Fruit fly (Drosophila melanogaster) whole organism, embryonic: Measurements from ENCODE around the gene bol.

ENCODE experiments used
- Adf1 ChIP-seq: fragments of 200-800 bp; sonication (Bioruptor generic); IDR thresholded peaks from 2 replicates; pipeline ENCODE4 v1.3.6; 2022; ENCODE audit warnings: missing biosample characterization, missing genetic modification characterization
- Awh ChIP-seq: fragments of 200-800 bp; sonication (Bioruptor generic); IDR thresholded peaks from 2 replicates; pipeline ENCODE4, ENCODE4 v1.3.6; 2022; ENCODE audit warnings: missing biosample characterization, missing genetic modification characterization
- CG11085 ChIP-seq: fragments of 200-800 bp; sonication (Bioruptor generic); IDR thresholded peaks from 2 replicates; pipeline ENCODE4 v1.3.6; 2022; ENCODE audit warnings: missing biosample characterization, missing genetic modification characterization
- CG11696 ChIP-seq: fragments of 200-800 bp; sonication (Bioruptor generic); IDR thresholded peaks from 2 replicates; pipeline ENCODE4 v1.3.6; 2022; ENCODE audit warnings: missing biosample characterization, missing genetic modification characterization
- CG11723 ChIP-seq: fragments of 200-800 bp; sonication (Bioruptor generic); optimal IDR thresholded peaks from 2 replicates; lab custom pipeline; 2017; ENCODE audit warnings: missing biosample characterization, mild to moderate bottlenecking, missing genetic modification characterization
- CG1233 ChIP-seq: fragments of 200-800 bp; sonication (Bioruptor generic); optimal IDR thresholded peaks from 4 replicates; lab custom pipeline; 2018; ENCODE audit warnings: missing biosample characterization, mild to moderate bottlenecking, missing genetic modification characterization
- CG12942 ChIP-seq: fragments of 200-800 bp; sonication (Bioruptor generic); optimal IDR thresholded peaks from 3 replicates; lab custom pipeline; 2016; ENCODE audit warnings: missing biosample characterization, missing genetic modification characterization
- CG13296 ChIP-seq: fragments of 200-800 bp; sonication (Bioruptor generic); optimal IDR thresholded peaks from 3 replicates; lab custom pipeline; 2018; ENCODE audit warnings: missing biosample characterization, mild to moderate bottlenecking, missing genetic modification characterization
- CG14710 ChIP-seq: fragments of 200-800 bp; sonication (Bioruptor generic); optimal IDR thresholded peaks from 3 replicates; lab custom pipeline; 2019; ENCODE audit warnings: missing biosample characterization, mild to moderate bottlenecking, missing genetic modification characterization, moderate library complexity
- CG15696 ChIP-seq: fragments of 200-800 bp; sonication (Bioruptor generic); optimal IDR thresholded peaks from 2 replicates; lab custom pipeline; 2019; ENCODE audit warnings: missing biosample characterization, mild to moderate bottlenecking, missing genetic modification characterization, moderate library complexity
- CG17361 ChIP-seq: fragments of 200-800 bp; sonication (Bioruptor generic); IDR thresholded peaks from 3 replicates; pipeline ENCODE4 v1.3.6; 2022; ENCODE audit warnings: missing biosample characterization, missing genetic modification characterization
- CG1792 ChIP-seq: fragments of 200-800 bp; sonication (Bioruptor generic); optimal IDR thresholded peaks from 2 replicates; lab custom pipeline; 2016; ENCODE audit warnings: missing biosample characterization, missing genetic modification characterization
- CG18476 ChIP-seq: fragments of 200-800 bp; sonication (Bioruptor generic); optimal IDR thresholded peaks from 2 replicates; lab custom pipeline; 2016; ENCODE audit warnings: missing biosample characterization, mild to moderate bottlenecking, missing genetic modification characterization
- CG3847 ChIP-seq: fragments of 200-800 bp; sonication (Bioruptor generic); IDR thresholded peaks from 2 replicates; pipeline ENCODE4 v1.3.6; 2022; ENCODE audit warnings: missing biosample characterization, missing genetic modification characterization
- CG4404 ChIP-seq: fragments of 200-800 bp; sonication (Bioruptor generic); IDR thresholded peaks from 2 replicates; pipeline ENCODE4 v1.3.6; 2022; ENCODE audit warnings: missing biosample characterization, missing genetic modification characterization
- CG5953 ChIP-seq: fragments of 200-800 bp; sonication (Bioruptor generic); IDR thresholded peaks from 2 replicates; pipeline ENCODE4 v1.3.6; 2022; ENCODE audit warnings: missing biosample characterization, missing genetic modification characterization
- CG7357 ChIP-seq: fragments of 200-800 bp; sonication (Bioruptor generic); IDR thresholded peaks from 3 replicates; pipeline ENCODE4 v1.3.6; 2022; ENCODE audit warnings: missing biosample characterization, missing genetic modification characterization
- CG7987 ChIP-seq: fragments of 200-800 bp; sonication (Bioruptor generic); optimal IDR thresholded peaks from 2 replicates; lab custom pipeline; 2018; ENCODE audit warnings: missing biosample characterization, mild to moderate bottlenecking, missing genetic modification characterization, moderate library complexity
- CG8765 ChIP-seq: fragments of 200-800 bp; sonication (Bioruptor generic); IDR thresholded peaks from 2 replicates; pipeline ENCODE4 v1.3.6; 2022; ENCODE audit warnings: missing biosample characterization, missing genetic modification characterization
- CG9932 ChIP-seq: fragments of 200-800 bp; sonication (Bioruptor generic); IDR thresholded peaks from 2 replicates; pipeline ENCODE4 v1.3.6; 2022; ENCODE audit warnings: missing biosample characterization, missing genetic modification characterization
- Ets97D ChIP-seq: fragments of 200-800 bp; sonication (Bioruptor generic); optimal IDR thresholded peaks from 3 replicates; lab custom pipeline; 2016; ENCODE audit warnings: missing biosample characterization, missing genetic modification characterization
- Fer2 ChIP-seq: fragments of 200-800 bp; sonication (Bioruptor generic); optimal IDR thresholded peaks from 2 replicates; lab custom pipeline; 2018; ENCODE audit warnings: missing biosample characterization, mild to moderate bottlenecking, missing genetic modification characterization, moderate library complexity
- HHEX ChIP-seq: fragments of 200-800 bp; sonication (Bioruptor generic); optimal IDR thresholded peaks from 3 replicates; lab custom pipeline; 2017; ENCODE audit warnings: missing biosample characterization, mild to moderate bottlenecking, missing genetic modification characterization, missing genetic modification reagents
- Hand ChIP-seq: fragments of 200-800 bp; sonication (Bioruptor generic); optimal IDR thresholded peaks from 2 replicates; lab custom pipeline; 2017; ENCODE audit warnings: mild to moderate bottlenecking, missing biosample characterization, missing genetic modification reagents, missing genetic modification characterization
- Kr ChIP-seq: fragments of 200-800 bp; sonication (Bioruptor generic); optimal IDR thresholded peaks from 2 replicates; lab custom pipeline; 2017; ENCODE audit warnings: missing biosample characterization, mild to moderate bottlenecking, missing genetic modification characterization
- Lim3 ChIP-seq: fragments of 200-800 bp; sonication (Bioruptor generic); IDR thresholded peaks from 2 replicates; pipeline ENCODE4 v1.3.6; 2022; ENCODE audit warnings: missing biosample characterization, missing genetic modification characterization
- Mad ChIP-seq: fragments of 200-800 bp; sonication (Bioruptor generic); optimal IDR thresholded peaks from 2 replicates; lab custom pipeline; 2016; ENCODE audit warnings: missing biosample characterization, missing genetic modification characterization
- NK7.1 ChIP-seq: fragments of 200-800 bp; sonication (Bioruptor generic); optimal IDR thresholded peaks from 3 replicates; lab custom pipeline; 2016; ENCODE audit warnings: missing biosample characterization, missing genetic modification characterization
- Nf-YB ChIP-seq: fragments of 200-800 bp; sonication (Bioruptor generic); optimal IDR thresholded peaks from 3 replicates; lab custom pipeline; 2019; ENCODE audit warnings: missing biosample characterization, mild to moderate bottlenecking, missing genetic modification characterization, moderate library complexity
- Rfx ChIP-seq: fragments of 200-800 bp; sonication (Bioruptor generic); IDR thresholded peaks from 2 replicates; pipeline ENCODE4 v1.3.6; 2022; ENCODE audit warnings: missing biosample characterization, missing genetic modification characterization
- Side ChIP-seq: fragments of 200-800 bp; sonication (Bioruptor generic); optimal IDR thresholded peaks from 2 replicates; lab custom pipeline; 2016; ENCODE audit warnings: missing biosample characterization, missing genetic modification characterization
- Sin3A ChIP-seq: fragments of >200 bp; optimal IDR thresholded peaks from 2 replicates; lab custom pipeline; 2018
- abd-A ChIP-seq: fragments of 200-800 bp; sonication (Bioruptor generic); optimal IDR thresholded peaks from 3 replicates; lab custom pipeline; 2019; ENCODE audit warnings: missing biosample characterization, mild to moderate bottlenecking, missing genetic modification characterization, moderate library complexity
- bsh ChIP-seq, 2 experiments: fragments of 200-800 bp; sonication (Bioruptor generic); optimal IDR thresholded peaks; 2 replicates each; lab custom pipeline; 2017 to 2018; ENCODE audit warnings: mild to moderate bottlenecking in 2 of 2, missing biosample characterization in 2 of 2, missing genetic modification characterization in 2 of 2, moderate library complexity in 1 of 2
- chif ChIP-seq, 2 experiments: fragments of 200-800 bp; sonication (Bioruptor generic); optimal IDR thresholded peaks; 3 replicates each; lab custom pipeline; 2016; ENCODE audit warnings: missing biosample characterization in 2 of 2, missing genetic modification characterization in 2 of 2
- corto ChIP-seq: fragments of 200-800 bp; sonication (Bioruptor generic); optimal IDR thresholded peaks from 2 replicates; lab custom pipeline; 2016; ENCODE audit warnings: missing biosample characterization, mild to moderate bottlenecking, missing genetic modification characterization, moderate library complexity
- gt ChIP-seq: fragments of 200-800 bp; sonication (Bioruptor generic); IDR thresholded peaks from 2 replicates; pipeline ENCODE4 v1.3.6; 2022; ENCODE audit warnings: missing biosample characterization, missing genetic modification characterization
- lola ChIP-seq, 3 experiments: fragments of >200 bp in 2 of 3; fragments of 200-800 bp in 1 of 3; sonication (Bioruptor generic) in 1 of 3; optimal IDR thresholded peaks; 2 replicates each; lab custom pipeline; 2017 to 2019; ENCODE audit warnings: missing biosample characterization in 3 of 3, missing genetic modification characterization in 3 of 3, mild to moderate bottlenecking in 1 of 3, moderate library complexity in 1 of 3
- nerfin-2 ChIP-seq: fragments of 200-800 bp; sonication (Bioruptor generic); IDR thresholded peaks from 2 replicates; pipeline ENCODE4 v1.3.6; 2022; ENCODE audit warnings: missing biosample characterization, missing genetic modification characterization; ENCODE audit not compliant: partially characterized antibody
- odd ChIP-seq: fragments of 200-800 bp; sonication (Bioruptor generic); optimal IDR thresholded peaks from 2 replicates; lab custom pipeline; 2017; ENCODE audit warnings: missing biosample characterization, mild to moderate bottlenecking, missing genetic modification characterization
- pfk ChIP-seq: fragments of 200-800 bp; sonication (Bioruptor generic); optimal IDR thresholded peaks from 2 replicates; lab custom pipeline; 2018; ENCODE audit warnings: missing biosample characterization, mild to moderate bottlenecking, missing genetic modification characterization, moderate library complexity
- sc ChIP-seq, 3 experiments: fragments of >200 bp in 2 of 3; fragments of 200-800 bp in 1 of 3; sonication (Bioruptor generic) in 1 of 3; optimal IDR thresholded peaks; 2 replicates in 2 of 3; 3 replicates in 1 of 3; lab custom pipeline; 2017; ENCODE audit warnings: mild to moderate bottlenecking in 1 of 3, missing biosample characterization in 1 of 3, missing genetic modification characterization in 1 of 3, missing genetic modification reagents in 1 of 3
- sens ChIP-seq: fragments of 200-800 bp; sonication (Bioruptor generic); peaks from one replicate; lab custom pipeline; 2016; ENCODE audit warnings: missing biosample characterization, missing genetic modification characterization
- slp2 ChIP-seq: fragments of 200-800 bp; sonication (Bioruptor generic); optimal IDR thresholded peaks from 2 replicates; lab custom pipeline; 2016; ENCODE audit warnings: missing biosample characterization, missing genetic modification characterization
- stc ChIP-seq: fragments of 200-800 bp; sonication (Bioruptor generic); IDR thresholded peaks from 2 replicates; pipeline ENCODE4 v1.3.6; 2022; ENCODE audit warnings: missing biosample characterization, missing genetic modification characterization
- stwl ChIP-seq: fragments of 200-800 bp; sonication (Bioruptor generic); optimal IDR thresholded peaks from 3 replicates; lab custom pipeline; 2018; ENCODE audit warnings: missing biosample characterization, mild to moderate bottlenecking, missing genetic modification characterization, moderate library complexity
- sug ChIP-seq: fragments of 200-800 bp; optimal IDR thresholded peaks from 2 replicates; lab custom pipeline; 2019; ENCODE audit warnings: missing biosample characterization, mild to moderate bottlenecking, missing genetic modification characterization, moderate library complexity
- unpg ChIP-seq: fragments of 200-800 bp; sonication (Bioruptor generic); optimal IDR thresholded peaks from 3 replicates; lab custom pipeline; 2018; ENCODE audit warnings: missing biosample characterization, mild to moderate bottlenecking, missing genetic modification characterization, moderate library complexity

Gene bol

DNA sequence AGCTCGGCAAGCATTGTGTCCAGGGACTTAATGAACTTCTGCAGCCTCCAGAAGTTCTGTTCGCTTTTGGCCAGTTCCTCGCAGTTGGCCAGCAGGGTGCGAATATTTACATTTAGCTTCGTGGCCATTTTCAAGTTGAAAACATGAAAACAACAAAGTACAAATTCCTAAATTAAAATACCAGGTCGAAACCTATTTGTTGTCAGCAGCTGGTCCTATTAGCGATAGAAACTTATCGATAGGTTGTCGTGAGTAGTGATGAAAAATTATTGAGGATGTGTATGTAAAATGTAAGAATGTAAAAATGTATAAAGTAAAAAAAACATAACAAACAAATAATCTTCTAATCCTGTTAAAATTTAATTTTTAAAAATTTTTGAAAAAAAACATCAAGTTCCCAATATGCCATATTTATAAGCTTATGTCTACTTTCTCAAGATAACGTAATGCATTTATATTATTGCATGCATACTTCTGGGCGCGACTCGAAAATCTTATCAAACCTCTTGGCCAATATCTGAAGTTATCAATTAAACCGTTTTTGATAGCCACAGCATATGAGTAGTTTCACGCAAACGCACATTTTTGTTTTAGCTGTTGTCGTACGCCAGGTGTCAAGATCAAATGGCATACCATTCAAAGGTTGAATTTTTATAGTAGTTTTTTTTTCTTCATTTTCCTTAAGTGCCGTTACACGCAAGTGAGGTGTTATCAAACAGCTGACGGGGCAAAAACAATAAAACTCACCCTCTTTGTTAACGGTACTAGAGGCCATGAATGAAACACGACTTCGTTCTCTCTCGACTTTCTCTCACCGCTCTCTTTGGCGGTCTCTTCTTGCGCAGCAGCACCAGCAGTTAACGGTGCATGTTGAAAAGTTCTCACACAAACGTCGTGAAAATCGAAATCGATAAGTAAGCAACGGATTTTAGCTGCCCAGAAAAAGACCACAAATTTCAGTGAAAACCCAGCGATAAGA lies 3.1 kb upstream of the bol start, which contains the start of the genes Use1 and nwk (continued):
- TF ChIP-seq odd (GFP tag; lab: Kevin White, UChicago) (no peak), Adf1 (GFP tag; lab: Robert Waterston, UW) (no peak), CG18476 (GFP tag; lab: Kevin White, UChicago) (no peak), nerfin-2 (peak; percentile 22; the same call in 1 of the 2 replicates), Nf-YB (GFP tag; lab: Kevin White, UChicago) (no peak), CG7987 (GFP tag; lab: Kevin White, UChicago) (no peak), CG13296 (GFP tag; lab: Kevin White, UChicago) (no peak), sug (no peak), CG9932 (GFP tag; lab: Robert Waterston, UW) (peak; percentile 52), CG7357 (GFP tag; lab: Robert Waterston, UW) (no peak), corto (GFP tag; lab: Kevin White, UChicago) (no peak), Side (GFP tag; lab: Kevin White, UChicago) (no peak), CG12942 (GFP tag; lab: Kevin White, UChicago) (no peak), CG4404 (GFP tag; lab: Robert Waterston, UW) (no peak), NK7.1 (GFP tag; lab: Kevin White, UChicago) (no peak), stwl (peak; percentile 88), Mad (GFP tag; lab: Kevin White, UChicago) (no peak), CG11696 (GFP tag; lab: Robert Waterston, UW) (no peak), Hand (GFP tag; lab: Kevin White, UChicago) (no peak), chif (GFP tag; optimal IDR thresholded peaks at IDR 0.05; lab: Kevin White, UChicago) (no peak), CG14710 (tag; lab: Kevin White, UChicago) (peak; percentile 37), slp2 (GFP tag; lab: Kevin White, UChicago) (no peak), bsh (GFP tag; optimal IDR thresholded peaks at IDR 0.05; lab: Kevin White, UChicago) (no peak), CG3847 (GFP tag; lab: Robert Waterston, UW) (peak; percentile 31; the same call in 1 of the 2 replicates), CG8765 (GFP tag; lab: Robert Waterston, UW) (no peak), Rfx (GFP tag; lab: Robert Waterston, UW) (peak; percentile 44), CG11085 (GFP tag; lab: Robert Waterston, UW) (no peak), Ets97D (GFP tag; lab: Kevin White, UChicago) (peak; percentile 45), CG1792 (GFP tag; lab: Kevin White, UChicago) (no peak), pfk (GFP tag; lab: Kevin White, UChicago) (no peak), stc (GFP tag; lab: Robert Waterston, UW) (no peak), CG1233 (GFP tag; lab: Kevin White, UChicago) (no peak), unpg (GFP tag; lab: Kevin White, UChicago) (no peak), CG15696 (tag; lab: Kevin White, UChicago) (no peak), Sin3A (lab: Kevin White, UChicago) (peak; percentile 27), abd-A (tag; lab: Kevin White, UChicago) (peak; percentile 55), CG17361 (peak; percentile 28; the same call in 1 of the 3 replicates), Fer2 (no peak), sens (GFP tag; lab: Kevin White, UChicago) (peak; percentile 81), CG11723 (no peak), HHEX (no peak), lola (GFP tag; optimal IDR thresholded peaks at IDR 0.05; lab: Kevin White, UChicago) (peak in 1 of 3 experiments; percentile 14), Kr (GFP tag; lab: Kevin White, UChicago) (no peak), Awh (GFP tag; lab: Robert Waterston, UW) (no peak), sc (optimal IDR thresholded peaks at IDR 0.05; lab: Kevin White, UChicago) (no peak), sc (GFP tag; optimal IDR thresholded peaks at IDR 0.05; lab: Kevin White, UChicago) (no peak), gt (GFP tag; lab: Robert Waterston, UW) (no peak), CG5953 (no peak), Lim3 (no peak)
